Worm (Caenorhabditis elegans): Measurements from ENCODE around the gene Y42H9AR.5.
A peak's percentile ranks its signal among the peaks of the same experiment; 100 is the strongest.

The Y42H9AR.5 gene

ce11 chrIV:8148494-8148893 is 46.2 kb downstream of the Y42H9AR.5 start, which contains the start of gene pmk-1:
Gene pmk-1, plus strand, starts transcription at chrIV:8148794.
- TF ChIP-seq zip-2 (tag; optimal IDR thresholded peaks at IDR 0.05) (no peak), snpc-1.2 (GFP tag; IDR thresholded peaks at IDR 0.05) (no peak), egl-43 (GFP tag; IDR thresholded peaks at IDR 0.05) (no peak), ceh-32 (tag; optimal IDR thresholded peaks at IDR 0.05; ENCODE audit: poor library complexity) (no peak), nhr-102 (tag; optimal IDR thresholded peaks at IDR 0.05) (no peak), mep-1 (tag; optimal IDR thresholded peaks at IDR 0.05) (no peak), nhr-111 (GFP tag; optimal IDR thresholded peaks at IDR 0.05) (no peak), vab-7 (GFP tag; IDR thresholded peaks at IDR 0.05) (no peak), daf-16 (GFP tag; optimal IDR thresholded peaks at IDR 0.05) (no peak), daf-16 (tag; optimal IDR thresholded peaks at IDR 0.05) (no peak), daf-8 (GFP tag; IDR thresholded peaks at IDR 0.05) (no peak), ztf-11 (tag; optimal IDR thresholded peaks at IDR 0.05) (no peak), php-3 (GFP tag; IDR thresholded peaks at IDR 0.05) (no peak), dmd-6 (GFP tag; IDR thresholded peaks at IDR 0.05) (no peak)

DNA sequence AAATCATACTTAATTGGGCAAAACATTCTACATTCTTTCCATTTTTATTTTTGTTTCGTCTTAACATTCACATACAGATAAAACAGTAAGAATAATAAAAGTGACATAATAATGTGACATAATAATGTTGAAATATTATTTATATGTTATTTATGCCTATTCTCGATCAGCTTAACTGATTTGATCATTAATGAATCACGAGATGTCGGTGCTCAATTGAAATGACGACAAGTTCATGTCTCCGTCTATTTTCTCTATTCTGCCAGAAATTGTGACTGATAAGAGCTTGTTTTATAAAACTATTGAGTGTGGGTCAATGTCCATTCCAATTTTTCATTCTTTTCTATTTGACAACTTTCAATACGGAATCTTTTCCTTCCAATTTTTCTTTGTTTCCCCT is 49.4 kb downstream of the Y42H9AR.5 start:
- TF ChIP-seq lir-3 (tag; optimal IDR thresholded peaks at IDR 0.05) = no peak
- TF ChIP-seq nhr-28 (tag; optimal IDR thresholded peaks at IDR 0.05) = peak; percentile 72
- TF ChIP-seq tra-1 (GFP tag; IDR thresholded peaks at IDR 0.05) = peak; percentile 80
- TF ChIP-seq unc-62 (GFP tag; optimal IDR thresholded peaks at IDR 0.05 in 1 of 2) = no peak
- no peak for TF ChIP-seq unc-62 (tag; optimal IDR thresholded peaks at IDR 0.05)
- TF ChIP-seq nhr-102 (tag; optimal IDR thresholded peaks at IDR 0.05) = peak; percentile 48
- TF ChIP-seq php-3 (GFP tag; IDR thresholded peaks at IDR 0.05) = peak; percentile 99
- peak; percentile 53 for TF ChIP-seq hlh-30 (tag; optimal IDR thresholded peaks at IDR 0.05; ENCODE audit: insufficient read depth)
- TF ChIP-seq zfp-2 (tag; optimal IDR thresholded peaks at IDR 0.05) = no peak
- no peak for TF ChIP-seq nhr-111 (GFP tag; optimal IDR thresholded peaks at IDR 0.05)
- peak; percentile 23 for TF ChIP-seq nhr-48 (tag; optimal IDR thresholded peaks at IDR 0.05)
- TF ChIP-seq R02D3.7 (tag; optimal IDR thresholded peaks at IDR 0.05) = no peak
- peak; percentile 72 for TF ChIP-seq pqm-1 (tag; optimal IDR thresholded peaks at IDR 0.05)
- peak; percentile 65; the same call in 1 of the 2 replicates for TF ChIP-seq lin-1 (GFP tag; IDR thresholded peaks at IDR 0.05)
- no peak for TF ChIP-seq ama-1 (optimal IDR thresholded peaks at IDR 0.05)
- no peak for TF ChIP-seq duxl-1 (tag; optimal IDR thresholded peaks at IDR 0.05; ENCODE audit: poor library complexity)
- TF ChIP-seq ceh-20 (GFP tag; IDR thresholded peaks at IDR 0.05) = peak; percentile 88
- no peak for TF ChIP-seq set-16 (GFP tag; IDR thresholded peaks at IDR 0.05)
- TF ChIP-seq nhr-41 (GFP tag; IDR thresholded peaks at IDR 0.05) = no peak
- TF ChIP-seq T20F7.1 (GFP tag; optimal IDR thresholded peaks at IDR 0.05) = peak; percentile 42
- TF ChIP-seq egl-27 (tag; optimal IDR thresholded peaks at IDR 0.05) = no peak
- no peak for TF ChIP-seq ceh-82 (tag; optimal IDR thresholded peaks at IDR 0.05)
- TF ChIP-seq nhr-77 (tag; optimal IDR thresholded peaks at IDR 0.05) = peak; percentile 52
- no peak for TF ChIP-seq vab-7 (GFP tag; IDR thresholded peaks at IDR 0.05)
- no peak for TF ChIP-seq skn-1 (tag; optimal IDR thresholded peaks at IDR 0.05)
- no peak for TF ChIP-seq dmd-9 (GFP tag; IDR thresholded peaks at IDR 0.05)
- peak in 1 of 2 experiments; percentile 33 for TF ChIP-seq lsy-2 (tag; optimal IDR thresholded peaks at IDR 0.05)
- TF ChIP-seq lim-7 (GFP tag; IDR thresholded peaks at IDR 0.05) = no peak
- TF ChIP-seq nhr-25 (tag; optimal IDR thresholded peaks at IDR 0.05; ENCODE audit: borderline replicate concordance, insufficient read depth) = no peak
- TF ChIP-seq dve-1 (tag; optimal IDR thresholded peaks at IDR 0.05; ENCODE audit: insufficient read depth) = peak; percentile 94
- TF ChIP-seq dmd-6 (GFP tag; IDR thresholded peaks at IDR 0.05) = peak; percentile 88
- no peak for TF ChIP-seq ceh-28 (tag; optimal IDR thresholded peaks at IDR 0.05)
- no peak for TF ChIP-seq zfp-3 (GFP tag; conservative IDR thresholded peaks at IDR 0.05)
- TF ChIP-seq daf-16 (GFP tag; optimal IDR thresholded peaks at IDR 0.05) = peak in 1 of 2 experiments; percentile 41
- peak; percentile 93 for TF ChIP-seq daf-16 (tag; optimal IDR thresholded peaks at IDR 0.05)
- peak; percentile 40 for TF ChIP-seq mep-1 (tag; optimal IDR thresholded peaks at IDR 0.05)
- no peak for TF ChIP-seq madf-5 (GFP tag; IDR thresholded peaks at IDR 0.05)
- no peak for TF ChIP-seq nhr-6 (tag; optimal IDR thresholded peaks at IDR 0.05)
- no peak for TF ChIP-seq tag-97 (GFP tag; IDR thresholded peaks at IDR 0.05)
- no peak for TF ChIP-seq nhr-237 (tag; optimal IDR thresholded peaks at IDR 0.05)
- peak; percentile 82 for TF ChIP-seq hlh-11 (tag; optimal IDR thresholded peaks at IDR 0.05)
- peak; percentile 28 for TF ChIP-seq mes-2 (tag; optimal IDR thresholded peaks at IDR 0.05; ENCODE audit: poor library complexity, severe bottlenecking)
- TF ChIP-seq F26F4.8 (GFP tag; conservative IDR thresholded peaks at IDR 0.05) = no peak

Data from whole organism, L4 larva.